Worm (Caenorhabditis elegans): ENCODE data around the gene cdh-9.

- no peak for TF ChIP-seq him-1 (tag; optimal IDR thresholded peaks at IDR 0.05)
- no peak for TF ChIP-seq W03F9.2 (tag; optimal IDR thresholded peaks at IDR 0.05)
- TF ChIP-seq dao-5 (tag; optimal IDR thresholded peaks at IDR 0.05) = no peak
Observed at ce11 chrX:16550551-16550950, 44.5 kb upstream of the cdh-9 start.
